Fruit fly (Drosophila melanogaster): Measurements from ENCODE around the gene CG31404.

DNA sequence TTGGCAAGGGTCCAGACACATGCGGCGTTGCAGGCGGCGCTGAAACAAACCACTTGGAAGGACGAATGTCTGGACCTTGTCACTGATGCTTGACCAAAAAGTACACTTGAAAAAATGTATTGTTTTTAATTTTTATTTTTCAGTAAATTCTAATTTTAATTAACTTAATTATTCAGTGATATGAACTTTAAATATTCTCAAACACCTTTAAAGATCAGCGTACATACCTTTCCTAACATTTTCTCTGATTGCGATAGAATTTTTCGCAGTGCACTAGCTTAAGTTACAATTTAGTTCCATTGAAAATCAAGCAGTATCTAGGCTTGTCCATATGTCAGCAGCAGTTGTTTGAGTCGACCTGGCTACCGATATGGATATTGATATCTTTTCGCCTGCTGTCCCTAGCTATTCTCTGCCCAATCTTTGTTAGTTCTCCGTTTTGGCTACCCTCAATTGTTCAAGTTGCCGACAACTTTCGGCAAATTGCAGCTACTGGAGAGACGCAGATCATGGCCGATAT is 36.6 kb downstream of the CG31404 start:
- TF ChIP-seq kay (GFP tag; ENCODE audit: borderline replicate concordance) (no peak), CG12768 (GFP tag; optimal IDR thresholded peaks at IDR 0.05) (no peak), bab1 (GFP tag; optimal IDR thresholded peaks at IDR 0.05) (no peak), ovo (GFP tag; optimal IDR thresholded peaks at IDR 0.05) (no peak)

All from whole organism, adult.